Worm (Caenorhabditis elegans): ENCODE data around the gene T08G3.11.

The T08G3.11 gene

DNA sequence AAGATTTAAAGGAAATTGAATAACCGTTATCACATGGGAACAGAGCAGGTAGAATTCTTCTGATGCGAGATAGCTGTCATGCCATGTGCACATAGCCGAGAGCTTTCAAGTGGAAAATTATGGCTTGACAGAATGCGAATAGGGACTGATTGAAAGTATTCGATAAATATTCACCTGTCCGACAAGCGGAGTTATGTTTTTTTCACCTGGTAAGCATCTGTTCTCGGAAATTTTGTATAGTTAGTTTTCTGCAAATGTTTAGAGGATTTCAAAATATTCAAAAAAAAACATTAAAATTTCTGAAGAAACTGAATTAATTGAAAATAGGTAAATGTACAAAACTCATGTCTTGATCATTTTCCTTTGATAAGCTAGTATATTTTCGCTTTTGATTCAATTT lies 18.3 kb upstream of the T08G3.11 start, which contains the start of gene srh-136:
srh-136 (minus strand) TSS at position 93 of the 400 bp plus-strand sequence.
- TF ChIP-seq lim-7 (GFP tag; IDR thresholded peaks at IDR 0.05) (no peak), mxl-3 (GFP tag; optimal IDR thresholded peaks at IDR 0.05) (no peak), zfp-3 (GFP tag; conservative IDR thresholded peaks at IDR 0.05) (no peak)

DNA sequence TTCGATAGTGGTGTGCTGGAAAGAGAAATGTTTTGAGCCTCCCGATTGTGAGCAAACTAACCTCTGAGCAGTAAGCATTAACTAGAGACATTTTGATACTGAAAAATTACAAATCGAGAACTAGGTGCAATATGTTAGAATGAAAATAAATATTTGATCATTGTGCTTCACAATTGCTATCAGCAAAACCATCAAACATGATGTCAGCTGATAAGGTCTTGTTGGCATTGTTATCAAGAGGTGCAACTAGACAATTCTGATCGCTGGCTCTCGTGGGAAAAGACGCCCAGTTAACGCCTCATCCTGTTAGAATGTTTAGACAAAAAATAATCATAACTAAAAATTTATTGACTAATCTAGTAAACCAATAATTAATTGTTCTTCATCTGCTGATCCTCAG lies 15.2 kb upstream of the T08G3.11 start, which contains the start of gene comt-2:
comt-2 (minus strand) TSS at position 131 of the 400 bp plus-strand sequence.
- TF ChIP-seq rbr-2 (tag; optimal IDR thresholded peaks at IDR 0.05), result no peak
- no peak for TF ChIP-seq snpc-4 (tag; optimal IDR thresholded peaks at IDR 0.05)
- peak; percentile 80 for TF ChIP-seq nhr-28 (tag; optimal IDR thresholded peaks at IDR 0.05)
- peak; percentile 85 for TF ChIP-seq pqm-1 (tag; optimal IDR thresholded peaks at IDR 0.05)
- no peak for TF ChIP-seq aha-1 (tag)
- TF ChIP-seq skn-1 (tag; optimal IDR thresholded peaks at IDR 0.05), result no peak
- TF ChIP-seq spr-3 (GFP tag; optimal IDR thresholded peaks at IDR 0.05), result no peak
- no peak for TF ChIP-seq mxl-3 (GFP tag; optimal IDR thresholded peaks at IDR 0.05)
- no peak for TF ChIP-seq nhr-111 (GFP tag; optimal IDR thresholded peaks at IDR 0.05)
- TF ChIP-seq snpc-1.2 (GFP tag; IDR thresholded peaks at IDR 0.05), result no peak
- TF ChIP-seq nhr-48 (tag; optimal IDR thresholded peaks at IDR 0.05), result no peak
- TF ChIP-seq lin-1 (GFP tag; IDR thresholded peaks at IDR 0.05), result no peak
- TF ChIP-seq nhr-25 (tag; optimal IDR thresholded peaks at IDR 0.05; ENCODE audit: borderline replicate concordance, insufficient read depth), result no peak
- no peak for TF ChIP-seq hlh-30 (tag; optimal IDR thresholded peaks at IDR 0.05; ENCODE audit: insufficient read depth)
- no peak for TF ChIP-seq cey-2 (tag; optimal IDR thresholded peaks at IDR 0.05; ENCODE audit: borderline replicate concordance, insufficient read depth)
- no peak for TF ChIP-seq daf-16 (GFP tag; optimal IDR thresholded peaks at IDR 0.05)
- TF ChIP-seq daf-16 (tag; optimal IDR thresholded peaks at IDR 0.05), result peak; percentile 75
- TF ChIP-seq ztf-7 (tag; optimal IDR thresholded peaks at IDR 0.05), result no peak
- no peak for TF ChIP-seq lim-7 (GFP tag; IDR thresholded peaks at IDR 0.05)
- TF ChIP-seq hmg-1.1 (GFP tag; IDR thresholded peaks at IDR 0.05), result no peak
- TF ChIP-seq Y5F2A.4 (GFP tag; optimal IDR thresholded peaks at IDR 0.05), result no peak
- TF ChIP-seq lin-13 (GFP tag; optimal IDR thresholded peaks at IDR 0.05), result no peak
- TF ChIP-seq ceh-44 (GFP tag; IDR thresholded peaks at IDR 0.05), result no peak
- TF ChIP-seq dmd-6 (GFP tag; IDR thresholded peaks at IDR 0.05), result peak; percentile 80; the same call in 1 of the 2 replicates
- TF ChIP-seq Y105C5A.15 (GFP tag; IDR thresholded peaks at IDR 0.05), result no peak
- 0 out of 2 replicates have a peak, but pooled peaks have one; percentile 34 for TF ChIP-seq php-3 (GFP tag; IDR thresholded peaks at IDR 0.05)
- no peak for TF ChIP-seq nhr-10 (tag; optimal IDR thresholded peaks at IDR 0.05)
- no peak for TF ChIP-seq lir-3 (tag; optimal IDR thresholded peaks at IDR 0.05)
- TF ChIP-seq fos-1 (tag; optimal IDR thresholded peaks at IDR 0.05), result no peak
- TF ChIP-seq ceh-20 (GFP tag; IDR thresholded peaks at IDR 0.05), result no peak

DNA sequence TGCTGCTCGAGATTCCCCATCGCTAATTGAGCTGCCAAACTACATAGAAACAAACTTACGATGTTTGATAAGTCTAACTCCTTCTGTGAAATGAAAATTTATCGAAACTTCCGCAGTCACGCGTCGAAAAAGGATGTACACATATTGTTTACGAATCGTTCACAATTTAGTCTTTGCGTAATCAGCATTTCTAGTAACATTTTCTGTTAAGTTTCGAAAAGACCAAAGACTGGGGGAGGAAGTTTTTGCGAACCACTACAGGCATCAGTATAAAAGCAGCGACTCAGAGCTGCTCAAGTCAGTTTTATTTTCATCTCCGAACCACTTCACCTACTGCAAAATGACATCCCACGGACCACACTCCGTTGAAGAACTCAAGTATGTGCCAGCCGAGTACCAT lies 9.0 kb upstream of the T08G3.11 start, which contains the start of gene sqst-4:
sqst-4 (plus strand) TSS at position 301 of the 400 bp plus-strand sequence.
- TF ChIP-seq ceh-44 (GFP tag; IDR thresholded peaks at IDR 0.05), result no peak
- no peak for TF ChIP-seq Y105C5A.15 (GFP tag; IDR thresholded peaks at IDR 0.05)
- no peak for TF ChIP-seq set-16 (GFP tag; IDR thresholded peaks at IDR 0.05)

DNA sequence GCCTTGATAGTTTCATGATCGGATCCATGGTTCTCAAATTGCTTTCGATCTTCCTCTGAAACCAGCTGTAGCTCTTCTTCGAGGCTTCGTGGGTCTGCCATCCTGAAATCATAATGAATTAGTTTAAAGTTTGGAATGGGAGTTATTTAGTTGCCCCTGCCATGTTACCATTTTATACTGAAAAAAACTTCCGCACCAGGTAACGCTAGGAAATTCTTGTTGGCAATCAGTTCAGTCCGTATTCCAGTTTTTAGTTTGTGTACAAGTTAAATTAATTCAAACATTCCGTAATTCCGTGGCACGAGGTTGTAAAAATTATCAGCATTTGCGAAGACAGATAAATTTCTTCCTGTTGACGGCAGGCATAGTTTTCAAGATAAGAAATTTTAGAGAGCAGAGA lies 8.3 kb upstream of the T08G3.11 start, which contains the start of gene Y32B12A.5:
Y32B12A.5 (minus strand) TSS at position 101 of the 400 bp plus-strand sequence.
- TF ChIP-seq sdz-12 (GFP tag; optimal IDR thresholded peaks at IDR 0.05), result no peak
- peak; percentile 18; the same call in 1 of the 2 replicates for TF ChIP-seq dmd-6 (GFP tag; IDR thresholded peaks at IDR 0.05)

DNA sequence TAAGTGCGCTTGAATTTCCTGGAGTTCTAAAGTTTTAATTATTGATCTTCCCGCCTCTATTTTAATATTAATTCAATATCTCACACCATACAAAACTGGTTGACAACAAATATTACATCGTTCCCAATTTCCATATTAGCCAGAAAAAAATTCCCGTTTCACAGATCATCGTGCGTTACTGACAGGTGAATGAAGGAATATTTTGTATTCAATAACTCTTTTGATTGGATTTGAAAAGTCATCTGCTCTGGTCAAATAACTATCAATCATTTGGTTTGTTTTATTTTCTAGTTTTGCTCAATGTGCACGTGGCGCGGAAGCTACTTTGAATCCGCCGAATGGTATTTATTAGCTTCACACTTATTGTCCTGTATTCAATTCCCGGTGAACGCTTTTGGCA lies 4.5 kb upstream of the T08G3.11 start, which contains the start of gene srh-139:
srh-139 (plus strand) TSS at position 301 of the 400 bp plus-strand sequence.
- no peak for TF ChIP-seq D1046.2 (GFP tag; IDR thresholded peaks at IDR 0.05)
- no peak for TF ChIP-seq ceh-44 (GFP tag; IDR thresholded peaks at IDR 0.05)
- TF ChIP-seq lim-7 (GFP tag; IDR thresholded peaks at IDR 0.05), result no peak
- peak in 1 of 2 experiments; percentile 11 for TF ChIP-seq unc-62 (GFP tag; optimal IDR thresholded peaks at IDR 0.05 in 1 of 2)
- TF ChIP-seq unc-62 (tag; optimal IDR thresholded peaks at IDR 0.05), result no peak
- no peak for TF ChIP-seq nhr-41 (GFP tag; IDR thresholded peaks at IDR 0.05)
- TF ChIP-seq mep-1 (tag; optimal IDR thresholded peaks at IDR 0.05), result no peak
- no peak for TF ChIP-seq unc-39 (tag; optimal IDR thresholded peaks at IDR 0.05)
